Worm (Caenorhabditis elegans): ENCODE measurements around the gene scc-3.

scc-3 gene

ce11 chrV:12803274-12803673 lies 39.5 kb downstream of the scc-3 start, which contains the start of gene srbc-45:
TSS of gene srbc-45 (plus strand) at chrV:12803574.
- no peak for TF ChIP-seq pbrm-1 (GFP tag; IDR thresholded peaks at IDR 0.05)

- TF ChIP-seq ztf-26 (tag; optimal IDR thresholded peaks at IDR 0.05), result no peak
- no peak for TF ChIP-seq B0261.1 (tag; optimal IDR thresholded peaks at IDR 0.05)
- TF ChIP-seq zim-3 (tag; optimal IDR thresholded peaks at IDR 0.05), result no peak
- TF ChIP-seq lin-54 (GFP tag; optimal IDR thresholded peaks at IDR 0.05), result no peak
- TF ChIP-seq mel-28 (tag; optimal IDR thresholded peaks at IDR 0.05; ENCODE audit: borderline replicate concordance), result no peak
- no peak for TF ChIP-seq cebp-1 (GFP tag; IDR thresholded peaks at IDR 0.05)
- TF ChIP-seq cebp-1 (tag; optimal IDR thresholded peaks at IDR 0.05), result no peak
- TF ChIP-seq dpff-1 (tag; optimal IDR thresholded peaks at IDR 0.05), result no peak
- no peak for TF ChIP-seq lir-1 (GFP tag; conservative IDR thresholded peaks at IDR 0.05)
- TF ChIP-seq somi-1 (GFP tag; optimal IDR thresholded peaks at IDR 0.05), result no peak
- TF ChIP-seq athp-1 (tag; optimal IDR thresholded peaks at IDR 0.05), result no peak
- TF ChIP-seq bed-1 (GFP tag; IDR thresholded peaks at IDR 0.05), result no peak
- TF ChIP-seq xnd-1 (tag; optimal IDR thresholded peaks at IDR 0.05), result no peak
- TF ChIP-seq F37B4.10 (GFP tag; IDR thresholded peaks at IDR 0.05), result no peak
- TF ChIP-seq tlf-1 (GFP tag; optimal IDR thresholded peaks at IDR 0.05), result no peak
- TF ChIP-seq snpc-1.3 (tag; optimal IDR thresholded peaks at IDR 0.05; ENCODE audit: insufficient read depth), result no peak
- TF ChIP-seq F39B2.1 (GFP tag; IDR thresholded peaks at IDR 0.05), result no peak
- no peak for TF ChIP-seq zfh-2 (GFP tag; conservative IDR thresholded peaks at IDR 0.05)
- TF ChIP-seq lsy-27 (tag; optimal IDR thresholded peaks at IDR 0.05; ENCODE audit: borderline replicate concordance, insufficient read depth), result no peak
- TF ChIP-seq egl-18 (GFP tag; IDR thresholded peaks at IDR 0.05), result no peak
- no peak for TF ChIP-seq attf-6 (GFP tag; IDR thresholded peaks at IDR 0.05)
These were observed 42.4 kb downstream of the scc-3 start, which contains the start of gene ZC443.7 for ce11 chrV:12806190-12806589. TSS of gene ZC443.7 (plus strand) at chrV:12806490.

ce11 chrV:12809876-12810275 lies 46.1 kb downstream of the scc-3 start, which contains the start of gene ZC443.1:
TSS of gene ZC443.1 (minus strand) at chrV:12810080.
- no peak for TF ChIP-seq C17E4.6 (GFP tag; IDR thresholded peaks at IDR 0.05)
- TF ChIP-seq rpc-1 (optimal IDR thresholded peaks at IDR 0.05), result no peak
- no peak for TF ChIP-seq rpc-1 (tag; optimal IDR thresholded peaks at IDR 0.05)
- TF ChIP-seq nhr-80 (tag; optimal IDR thresholded peaks at IDR 0.05), result no peak
- TF ChIP-seq hsf-1 (GFP tag; IDR thresholded peaks at IDR 0.05), result no peak
- no peak for TF ChIP-seq hrde-1 (tag; optimal IDR thresholded peaks at IDR 0.05; ENCODE audit: borderline replicate concordance)
- no peak for TF ChIP-seq cebp-2 (GFP tag; IDR thresholded peaks at IDR 0.05)
- TF ChIP-seq dox-1 (GFP tag; IDR thresholded peaks at IDR 0.05), result no peak
- no peak for TF ChIP-seq ceh-27 (GFP tag; optimal IDR thresholded peaks at IDR 0.05)
- no peak for TF ChIP-seq ceh-40 (GFP tag; IDR thresholded peaks at IDR 0.05)
- no peak for TF ChIP-seq B0035.1 (tag; optimal IDR thresholded peaks at IDR 0.05)
- TF ChIP-seq aptf-2 (GFP tag; conservative IDR thresholded peaks at IDR 0.05), result no peak
- TF ChIP-seq let-607 (tag; optimal IDR thresholded peaks at IDR 0.05), result no peak
- TF ChIP-seq snpc-4 (GFP tag; optimal IDR thresholded peaks at IDR 0.05), result no peak
- no peak for TF ChIP-seq snpc-4 (tag; optimal IDR thresholded peaks at IDR 0.05)
- no peak for TF ChIP-seq F55B11.4 (tag; optimal IDR thresholded peaks at IDR 0.05; ENCODE audit: borderline replicate concordance, insufficient read depth)
- no peak for TF ChIP-seq nhr-90 (tag; optimal IDR thresholded peaks at IDR 0.05)
